Worm (Caenorhabditis elegans) whole organism, L3 larva: ENCODE data around the gene cpt-6.

ENCODE experiments used
- R02D3.7 ChIP-seq: fragments of 150-350 bp; optimal IDR thresholded peaks from 2 replicates; lab custom pipeline; 2014; ENCODE audit warnings: missing biosample characterization, missing genetic modification characterization
- ama-1 ChIP-seq: fragments of 150-350 bp; optimal IDR thresholded peaks from 2 replicates; lab custom pipeline; 2018
- ceh-82 ChIP-seq: fragments of 150-350 bp; optimal IDR thresholded peaks from 2 replicates; lab custom pipeline; 2014; ENCODE audit warnings: missing biosample characterization, missing genetic modification characterization
- ceh-9 ChIP-seq: sonication (generic microtip); optimal IDR thresholded peaks from 2 replicates; lab custom pipeline; 2018; ENCODE audit warnings: missing biosample characterization, missing genetic modification characterization
- daf-12 ChIP-seq: fragments of 150-350 bp; optimal IDR thresholded peaks from 2 replicates; lab custom pipeline; 2014; ENCODE audit warnings: missing biosample characterization, missing genetic modification reagents, missing genetic modification characterization
- egl-5 ChIP-seq: fragments of 150-350 bp; optimal IDR thresholded peaks from 2 replicates; lab custom pipeline; 2017; ENCODE audit warnings: missing biosample characterization, missing genetic modification reagents, missing genetic modification characterization, inconsistent platforms
- elt-2 ChIP-seq: sonication (generic microtip); optimal IDR thresholded peaks from 2 replicates; lab custom pipeline; 2016; ENCODE audit warnings: missing genetic modification reagents, mild to moderate bottlenecking, missing genetic modification characterization, missing compliant biosample characterization
- elt-3 ChIP-seq, 3 experiments: fragments of 150-350 bp in 1 of 3; sonication (generic microtip) in 2 of 3; optimal IDR thresholded peaks; 2 replicates in 2 of 3; 4 replicates in 1 of 3; lab custom pipeline; 2014 to 2017; ENCODE audit warnings: missing biosample characterization in 3 of 3, missing genetic modification characterization in 3 of 3
- hmg-11 ChIP-seq: sonication (generic microtip); optimal IDR thresholded peaks from 2 replicates; lab custom pipeline; 2016; ENCODE audit warnings: missing genetic modification characterization, missing compliant biosample characterization
- lin-15B ChIP-seq: fragments of 150-350 bp; optimal IDR thresholded peaks from 2 replicates; lab custom pipeline; 2014; ENCODE audit warnings: missing biosample characterization, missing genetic modification characterization
- lsy-12 ChIP-seq: sonication (generic microtip); optimal IDR thresholded peaks from 2 replicates; lab custom pipeline; 2016; ENCODE audit warnings: mild to moderate bottlenecking, missing genetic modification characterization, missing compliant biosample characterization
- mdl-1 ChIP-seq: fragments of 150-350 bp; optimal IDR thresholded peaks from 2 replicates; lab custom pipeline; 2014; ENCODE audit warnings: missing biosample characterization, missing genetic modification characterization
- nfya-1 ChIP-seq: sonication (generic microtip); optimal IDR thresholded peaks from 2 replicates; lab custom pipeline; 2017; ENCODE audit warnings: missing genetic modification characterization, mild to moderate bottlenecking, missing compliant biosample characterization, antibody characterized with exemption, moderate library complexity; ENCODE audit not compliant: insufficient read depth
- nhr-11 ChIP-seq: fragments of 150-350 bp; optimal IDR thresholded peaks from 2 replicates; lab custom pipeline; 2014; ENCODE audit warnings: missing biosample characterization, missing genetic modification characterization
- nhr-23 ChIP-seq: fragments of 150-350 bp; optimal IDR thresholded peaks from 2 replicates; lab custom pipeline; 2014; ENCODE audit warnings: missing biosample characterization, missing genetic modification reagents, missing genetic modification characterization
- nhr-237 ChIP-seq: fragments of 150-350 bp; optimal IDR thresholded peaks from 2 replicates; lab custom pipeline; 2014; ENCODE audit warnings: missing biosample characterization, missing genetic modification characterization
- nhr-25 ChIP-seq: sonication (generic microtip); optimal IDR thresholded peaks from 2 replicates; lab custom pipeline; 2017; ENCODE audit warnings: missing biosample characterization, missing genetic modification characterization
- nhr-28 ChIP-seq: fragments of 150-350 bp; optimal IDR thresholded peaks from 2 replicates; lab custom pipeline; 2014; ENCODE audit warnings: missing biosample characterization, missing genetic modification characterization
- nhr-77 ChIP-seq: fragments of 150-350 bp; optimal IDR thresholded peaks from 2 replicates; lab custom pipeline; 2014; ENCODE audit warnings: missing biosample characterization, missing genetic modification characterization
- pha-4 ChIP-seq: fragments of 150-350 bp; optimal IDR thresholded peaks from 2 replicates; lab custom pipeline; 2014; ENCODE audit warnings: missing biosample characterization, missing genetic modification reagents, missing genetic modification characterization
- pqm-1 ChIP-seq: fragments of 150-350 bp; optimal IDR thresholded peaks from 2 replicates; lab custom pipeline; 2017; ENCODE audit warnings: missing biosample characterization, missing genetic modification characterization, inconsistent platforms
- sea-2 ChIP-seq: fragments of 150-350 bp; sonication (generic microtip); optimal IDR thresholded peaks from 4 replicates; lab custom pipeline; 2014; ENCODE audit warnings: missing biosample characterization, missing genetic modification reagents, missing genetic modification characterization
- skn-1 ChIP-seq: fragments of 150-350 bp; optimal IDR thresholded peaks from 2 replicates; lab custom pipeline; 2014; ENCODE audit warnings: missing biosample characterization, missing genetic modification characterization
- snpc-4 ChIP-seq: fragments of 150-350 bp; optimal IDR thresholded peaks from 2 replicates; lab custom pipeline; 2014; ENCODE audit warnings: missing biosample characterization, missing genetic modification characterization
- tbx-2 ChIP-seq: sonication (generic microtip); optimal IDR thresholded peaks from 2 replicates; lab custom pipeline; 2016; ENCODE audit warnings: mild to moderate bottlenecking, missing genetic modification characterization, missing compliant biosample characterization
- unc-62 ChIP-seq: fragments of 150-350 bp; sonication (generic microtip); optimal IDR thresholded peaks from 4 replicates; lab custom pipeline; 2014; ENCODE audit warnings: missing biosample characterization, missing genetic modification reagents, missing genetic modification characterization
- zag-1 ChIP-seq: fragments of 150-350 bp; optimal IDR thresholded peaks from 2 replicates; lab custom pipeline; 2014; ENCODE audit warnings: missing biosample characterization, missing genetic modification characterization
- ztf-11 ChIP-seq: fragments of 150-350 bp; optimal IDR thresholded peaks from 2 replicates; lab custom pipeline; 2014; ENCODE audit warnings: missing biosample characterization, missing genetic modification characterization
- ztf-4 ChIP-seq: fragments of 150-350 bp; optimal IDR thresholded peaks from 2 replicates; lab custom pipeline; 2014; ENCODE audit warnings: missing biosample characterization, missing genetic modification characterization

The cpt-6 gene

ce11 chrV:6467676-6468075, 26.0 kb downstream of the cpt-6 start:
- TF ChIP-seq nhr-23 (tag; lab: Kevin White, UChicago): no peak
- TF ChIP-seq nhr-11 (tag; lab: Kevin White, UChicago): no peak
- no peak for TF ChIP-seq nfya-1 (tag; lab: Kevin White, UChicago)
- TF ChIP-seq pqm-1 (tag; lab: Kevin White, UChicago): no peak
- no peak for TF ChIP-seq ztf-11
- no peak for TF ChIP-seq hmg-11 (tag; lab: Kevin White, UChicago)
- no peak for TF ChIP-seq snpc-4 (tag; lab: Kevin White, UChicago)
- peak; percentile 14 for TF ChIP-seq egl-5
- TF ChIP-seq, all 47 proteins: peak for 1

DNA sequence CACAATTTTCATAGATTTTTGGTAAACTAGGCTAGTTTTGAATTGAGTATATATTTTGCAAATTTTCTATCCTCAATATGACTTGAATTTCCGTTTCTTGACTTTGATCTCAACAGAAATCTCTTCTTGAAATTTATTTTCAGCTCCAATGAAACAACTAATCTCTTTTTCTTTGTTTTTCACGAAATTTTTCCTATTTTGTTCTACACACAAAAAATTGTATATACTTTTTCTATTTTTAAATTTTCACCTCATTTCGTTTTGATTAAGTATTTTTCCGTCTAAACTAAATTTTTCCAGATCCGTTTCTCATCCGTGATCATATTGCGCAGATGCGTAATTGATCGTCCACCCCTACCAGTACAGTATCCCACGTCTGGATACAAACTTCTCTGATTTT, 29.0 kb downstream of the cpt-6 start, which contains the start of gene unc-83:
Gene unc-83, plus strand, starts transcription at position 301 of the 400 bp plus-strand sequence.
- TF ChIP-seq lsy-12 (tag; lab: Kevin White, UChicago) (no peak), nhr-11 (tag; lab: Kevin White, UChicago) (no peak), unc-62 (GFP tag; lab: Kevin White, UChicago) (no peak), R02D3.7 (tag; lab: Kevin White, UChicago) (no peak), mdl-1 (tag; lab: Kevin White, UChicago) (no peak), skn-1 (tag; lab: Kevin White, UChicago) (no peak), zag-1 (tag; lab: Kevin White, UChicago) (no peak), elt-3 (tag; optimal IDR thresholded peaks at IDR 0.05; lab: Kevin White, UChicago) (no peak), nhr-28 (tag; lab: Kevin White, UChicago) (no peak), pha-4 (tag; lab: Kevin White, UChicago) (no peak), tbx-2 (tag; lab: Kevin White, UChicago) (no peak), ztf-4 (tag; lab: Kevin White, UChicago) (no peak)

- TF ChIP-seq nhr-28 (tag; lab: Kevin White, UChicago): no peak
These were observed 29.5 kb downstream of the cpt-6 start for ce11 chrV:6464238-6464637.

ce11 chrV:6462606-6463005, 31.1 kb downstream of the cpt-6 start:
- TF ChIP-seq ceh-82: no peak
- peak; percentile 14 for TF ChIP-seq pha-4 (tag; lab: Kevin White, UChicago)
- TF ChIP-seq elt-2 (tag; lab: Kevin White, UChicago): peak; percentile 63

- TF ChIP-seq ceh-82 (no peak), sea-2 (GFP tag; lab: Kevin White, UChicago) (no peak), unc-62 (GFP tag; lab: Kevin White, UChicago) (no peak), elt-2 (tag; lab: Kevin White, UChicago) (peak; percentile 15), nhr-237 (no peak), nhr-23 (tag; lab: Kevin White, UChicago) (no peak), pqm-1 (tag; lab: Kevin White, UChicago) (peak; percentile 3), lsy-12 (tag; lab: Kevin White, UChicago) (no peak)
These were observed 32.5 kb downstream of the cpt-6 start for ce11 chrV:6461250-6461649.

ce11 chrV:6458302-6458998, 35.3 kb downstream of the cpt-6 start:
- no peak for TF ChIP-seq nhr-237
- TF ChIP-seq elt-2 (tag; lab: Kevin White, UChicago): no peak
- peak; percentile 3 for TF ChIP-seq nhr-23 (tag; lab: Kevin White, UChicago)
- TF ChIP-seq ceh-9 (tag; lab: Kevin White, UChicago): no peak
- TF ChIP-seq egl-5: no peak
- no peak for TF ChIP-seq nhr-77 (tag; lab: Kevin White, UChicago)
- no peak for TF ChIP-seq lin-15B
- TF ChIP-seq, all 47 proteins: peak for 1

ce11 chrV:6456903-6457302, 36.8 kb downstream of the cpt-6 start:
- TF ChIP-seq daf-12 (no peak), R02D3.7 (tag; lab: Kevin White, UChicago) (no peak), skn-1 (tag; lab: Kevin White, UChicago) (no peak), zag-1 (tag; lab: Kevin White, UChicago) (no peak), nhr-25 (tag; lab: Kevin White, UChicago) (no peak), ama-1 (no peak), nfya-1 (tag; lab: Kevin White, UChicago) (no peak), unc-62 (GFP tag; lab: Kevin White, UChicago) (no peak), nhr-77 (tag; lab: Kevin White, UChicago) (no peak)
